Fruit fly (Drosophila melanogaster): Measurements from ENCODE around the gene CG3149.

- TF ChIP-seq psq (GFP tag; optimal IDR thresholded peaks at IDR 0.05) (no peak), Dif (GFP tag; optimal IDR thresholded peaks at IDR 0.05; ENCODE audit: partially characterized antibody) (no peak), Mio (GFP tag; optimal IDR thresholded peaks at IDR 0.05) (no peak)
These were observed 30.8 kb downstream of the CG3149 start for dm6 chrX:5664222-5664621.

Measured in whole organism, wandering third instar larva.